Fruit fly (Drosophila melanogaster) whole organism: ENCODE data around the gene CG13045.

Experiments used
- pan ChIP-seq: fragments of >200 bp; optimal IDR thresholded peaks from 2 replicates; lab custom pipeline; 2017
- usp ChIP-seq: fragments of >200 bp; optimal IDR thresholded peaks from 2 replicates; lab custom pipeline; 2017; ENCODE audit warnings: missing biosample characterization, missing genetic modification characterization, mixed read lengths

DNA sequence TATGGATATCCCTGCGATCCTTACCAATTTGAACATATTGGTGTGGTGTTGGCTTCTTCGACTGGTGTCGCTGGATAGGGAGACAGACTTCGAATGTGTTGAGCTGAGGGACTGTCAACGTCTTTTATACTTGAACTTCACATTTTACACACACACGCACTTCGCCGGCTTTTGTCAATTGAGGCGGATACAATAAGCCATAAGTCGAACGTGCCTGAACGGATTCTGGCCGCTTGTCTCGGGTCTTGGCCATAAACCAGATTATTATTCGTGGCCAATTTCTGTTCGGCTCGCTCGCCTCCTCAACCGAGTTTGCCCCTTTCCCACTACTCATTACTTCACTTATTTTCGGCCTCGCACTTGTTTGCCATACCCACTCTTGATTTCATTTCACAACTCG, 12.3 kb upstream of the CG13045 start, which contains the start of gene CG13044:
- TF ChIP-seq pan (lab: Kevin White, UChicago) (no peak), usp (GFP tag; lab: Kevin White, UChicago) (no peak)
